Worm (Caenorhabditis elegans) whole organism, L4 larva: ENCODE data around the gene F49E11.2.

ENCODE experiments used
- D1046.2 ChIP-seq: fragments of 200-800 bp; sonication (Bioruptor generic); IDR thresholded peaks from 2 replicates; pipeline ENCODE4 v1.3.6; 2022; ENCODE audit warnings: missing genetic modification characterization, missing compliant biosample characterization
- ama-1 ChIP-seq: fragments of 150-350 bp; optimal IDR thresholded peaks from 2 replicates; lab custom pipeline; 2014; ENCODE audit warnings: inconsistent platforms, mixed read lengths
- ceh-28 ChIP-seq: fragments of 150-350 bp; optimal IDR thresholded peaks from 2 replicates; lab custom pipeline; 2014; ENCODE audit warnings: missing biosample characterization, missing genetic modification reagents, missing genetic modification characterization
- daf-8 ChIP-seq: fragments of 200-800 bp; sonication (Bioruptor generic); IDR thresholded peaks from 2 replicates; pipeline ENCODE4 v1.3.6; 2022; ENCODE audit warnings: missing genetic modification characterization, missing compliant biosample characterization
- lin-15B ChIP-seq: fragments of 150-350 bp; sonication (generic microtip); optimal IDR thresholded peaks from 3 replicates; lab custom pipeline; 2014; ENCODE audit warnings: missing biosample characterization, missing genetic modification characterization
- mep-1 ChIP-seq: fragments of 150-350 bp; sonication (generic microtip); optimal IDR thresholded peaks from 3 replicates; lab custom pipeline; 2014; ENCODE audit warnings: missing biosample characterization, missing genetic modification characterization
- nhr-111 ChIP-seq: fragments of 200-800 bp; sonication (Bioruptor generic); optimal IDR thresholded peaks from 2 replicates; lab custom pipeline; 2018; ENCODE audit warnings: mild to moderate bottlenecking, missing genetic modification characterization, missing compliant biosample characterization
- skn-1 ChIP-seq: fragments of 150-350 bp; optimal IDR thresholded peaks from 2 replicates; lab custom pipeline; 2014; ENCODE audit warnings: missing biosample characterization, missing genetic modification characterization
- unc-39 ChIP-seq: sonication (generic microtip); optimal IDR thresholded peaks from 2 replicates; lab custom pipeline; 2017; ENCODE audit warnings: missing biosample characterization, missing genetic modification characterization
- unc-62 ChIP-seq, 3 experiments: fragments of 150-350 bp in 1 of 3; sonication (generic microtip); optimal IDR thresholded peaks in 2 of 3; peaks in 1 of 3; 1 replicate in 1 of 3; 2 replicates in 2 of 3; lab custom pipeline; 2014 to 2017; ENCODE audit warnings: missing biosample characterization in 3 of 3, missing genetic modification characterization in 3 of 3, missing genetic modification reagents in 3 of 3, missing genotype in 1 of 3

- TF ChIP-seq lin-15B (tag; lab: Kevin White, UChicago), result no peak
- TF ChIP-seq daf-8 (GFP tag; lab: Robert Waterston, UW), result no peak
- no peak for TF ChIP-seq D1046.2
- no peak for TF ChIP-seq ceh-28 (tag; lab: Kevin White, UChicago)
- TF ChIP-seq mep-1 (tag; lab: Kevin White, UChicago), result no peak
- TF ChIP-seq skn-1 (tag; lab: Kevin White, UChicago), result no peak
- TF ChIP-seq ama-1 (lab: Kevin White, UChicago), result no peak
- TF ChIP-seq unc-62 (GFP tag; optimal IDR thresholded peaks at IDR 0.05 in 1 of 2; lab: Kevin White, UChicago), result no peak
- TF ChIP-seq unc-62 (tag; optimal IDR thresholded peaks at IDR 0.05; lab: Kevin White, UChicago), result no peak
- no peak for TF ChIP-seq nhr-111
- TF ChIP-seq unc-39 (tag; lab: Kevin White, UChicago), result no peak
Observed at ce11 chrIV:13066044-13066443, 27.3 kb upstream of the F49E11.2 start.
